Fruit fly (Drosophila melanogaster) whole organism, embryonic: Measurements from ENCODE around the gene Mybbp1A.
A peak's percentile ranks its signal among the peaks of the same experiment; 100 is the strongest.

ENCODE experiments used
- Atf-2 ChIP-seq: fragments of 200-800 bp; sonication (Bioruptor generic); optimal IDR thresholded peaks from 2 replicates; lab custom pipeline; 2016; ENCODE audit warnings: missing biosample characterization, missing genetic modification characterization
- B-H1 ChIP-seq: fragments of 200-800 bp; sonication (Bioruptor generic); IDR thresholded peaks from 3 replicates; pipeline ENCODE4 v1.3.6; 2022; ENCODE audit warnings: missing biosample characterization, missing genetic modification characterization
- Blimp-1 ChIP-seq: fragments of 200-800 bp; sonication (Bioruptor generic); optimal IDR thresholded peaks from 3 replicates; lab custom pipeline; 2018; ENCODE audit warnings: missing biosample characterization, missing genetic modification characterization, mild to moderate bottlenecking, moderate library complexity, missing genetic modification reagents
- CG1024 ChIP-seq: fragments of 200-800 bp; sonication (Bioruptor generic); IDR thresholded peaks from 2 replicates; pipeline ENCODE4 v1.3.6; 2022; ENCODE audit warnings: missing biosample characterization, missing genetic modification characterization
- CG10267 ChIP-seq: fragments of 200-800 bp; sonication (Bioruptor generic); optimal IDR thresholded peaks from 2 replicates; lab custom pipeline; 2018; ENCODE audit warnings: missing biosample characterization, mild to moderate bottlenecking, missing genetic modification characterization, moderate library complexity
- CG10979 ChIP-seq: fragments of 200-800 bp; sonication (Bioruptor generic); optimal IDR thresholded peaks from 2 replicates; lab custom pipeline; 2018; ENCODE audit warnings: missing biosample characterization, mild to moderate bottlenecking, missing genetic modification characterization, moderate library complexity
- CG11723 ChIP-seq: fragments of 200-800 bp; sonication (Bioruptor generic); optimal IDR thresholded peaks from 2 replicates; lab custom pipeline; 2017; ENCODE audit warnings: missing biosample characterization, mild to moderate bottlenecking, missing genetic modification characterization
- CG12391 ChIP-seq: fragments of 200-800 bp; sonication (Bioruptor generic); optimal IDR thresholded peaks from 3 replicates; lab custom pipeline; 2018; ENCODE audit warnings: missing biosample characterization, mild to moderate bottlenecking, missing genetic modification characterization, moderate library complexity
- CG12769 ChIP-seq: fragments of 200-800 bp; sonication (Bioruptor generic); optimal IDR thresholded peaks from 2 replicates; lab custom pipeline; 2019; ENCODE audit warnings: missing biosample characterization, mild to moderate bottlenecking, missing genetic modification characterization, moderate library complexity
- CG12942 ChIP-seq: fragments of 200-800 bp; sonication (Bioruptor generic); optimal IDR thresholded peaks from 3 replicates; lab custom pipeline; 2016; ENCODE audit warnings: missing biosample characterization, missing genetic modification characterization
- CG13296 ChIP-seq: fragments of 200-800 bp; sonication (Bioruptor generic); optimal IDR thresholded peaks from 3 replicates; lab custom pipeline; 2018; ENCODE audit warnings: missing biosample characterization, mild to moderate bottlenecking, missing genetic modification characterization
- CG13775 ChIP-seq: fragments of 200-800 bp; sonication (Bioruptor generic); optimal IDR thresholded peaks from 3 replicates; lab custom pipeline; 2017; ENCODE audit warnings: missing biosample characterization, mild to moderate bottlenecking, missing genetic modification characterization
- CG14667 ChIP-seq: fragments of 200-800 bp; sonication (Bioruptor generic); IDR thresholded peaks from 2 replicates; pipeline ENCODE4 v1.3.6; 2022; ENCODE audit warnings: missing biosample characterization, missing genetic modification characterization
- CG14965 ChIP-seq: fragments of 200-800 bp; sonication (Bioruptor generic); optimal IDR thresholded peaks from 2 replicates; lab custom pipeline; 2016; ENCODE audit warnings: missing biosample characterization, missing genetic modification characterization, borderline replicate concordance
- CG16815 ChIP-seq: fragments of 200-800 bp; sonication (Bioruptor generic); optimal IDR thresholded peaks from 3 replicates; lab custom pipeline; 2017; ENCODE audit warnings: missing biosample characterization, mild to moderate bottlenecking, missing genetic modification characterization
- CG17186 ChIP-seq: fragments of 200-800 bp; sonication (Bioruptor generic); optimal IDR thresholded peaks from 3 replicates; lab custom pipeline; 2017; ENCODE audit warnings: missing biosample characterization, missing genetic modification reagents, missing genetic modification characterization
- CG17361 ChIP-seq: fragments of 200-800 bp; sonication (Bioruptor generic); IDR thresholded peaks from 3 replicates; pipeline ENCODE4 v1.3.6; 2022; ENCODE audit warnings: missing biosample characterization, missing genetic modification characterization
- CG30020 ChIP-seq: fragments of 200-800 bp; optimal IDR thresholded peaks from 2 replicates; lab custom pipeline; 2019; ENCODE audit warnings: missing biosample characterization, mild to moderate bottlenecking, missing genetic modification characterization, moderate library complexity
- CG31441 ChIP-seq: fragments of 200-800 bp; sonication (Bioruptor generic); IDR thresholded peaks from 2 replicates; pipeline ENCODE4 v1.3.6; 2022; ENCODE audit warnings: missing biosample characterization, missing genetic modification characterization
- CG3281 ChIP-seq: fragments of 200-800 bp; sonication (Bioruptor generic); optimal IDR thresholded peaks from 3 replicates; lab custom pipeline; 2017; ENCODE audit warnings: missing biosample characterization, mild to moderate bottlenecking, missing genetic modification characterization
- CG3847 ChIP-seq: fragments of 200-800 bp; sonication (Bioruptor generic); IDR thresholded peaks from 2 replicates; pipeline ENCODE4 v1.3.6; 2022; ENCODE audit warnings: missing biosample characterization, missing genetic modification characterization
- CG4282 ChIP-seq: fragments of 200-800 bp; sonication (Bioruptor generic); optimal IDR thresholded peaks from 2 replicates; lab custom pipeline; 2016; ENCODE audit warnings: missing biosample characterization, missing genetic modification characterization
- CG6683 ChIP-seq: fragments of 200-800 bp; sonication (Bioruptor generic); optimal IDR thresholded peaks from 2 replicates; lab custom pipeline; 2017; ENCODE audit warnings: missing biosample characterization, mild to moderate bottlenecking, missing genetic modification characterization, missing genetic modification reagents
- CG8359 ChIP-seq: fragments of 200-800 bp; sonication (Bioruptor generic); optimal IDR thresholded peaks from 2 replicates; lab custom pipeline; 2017; ENCODE audit warnings: missing biosample characterization, mild to moderate bottlenecking, missing genetic modification characterization, borderline replicate concordance
- CG8924 ChIP-seq: fragments of 200-800 bp; optimal IDR thresholded peaks from 3 replicates; lab custom pipeline; 2019; ENCODE audit warnings: missing biosample characterization, mild to moderate bottlenecking, missing genetic modification characterization, moderate library complexity
- CG9932 ChIP-seq: fragments of 200-800 bp; sonication (Bioruptor generic); IDR thresholded peaks from 2 replicates; pipeline ENCODE4 v1.3.6; 2022; ENCODE audit warnings: missing biosample characterization, missing genetic modification characterization
- Dll ChIP-seq: fragments of 200-800 bp; sonication (Bioruptor generic); IDR thresholded peaks from 4 replicates; pipeline ENCODE4 v1.3.6; 2022; ENCODE audit warnings: missing biosample characterization, missing genetic modification characterization; ENCODE audit not compliant: partially characterized antibody
- Drgx ChIP-seq: fragments of 200-800 bp; sonication (Bioruptor generic); IDR thresholded peaks from 2 replicates; pipeline ENCODE4 v1.3.6; 2022; ENCODE audit warnings: missing biosample characterization, missing genetic modification characterization
- GATAe ChIP-seq: fragments of 200-800 bp; sonication (Bioruptor generic); conservative IDR thresholded peaks from 2 replicates; pipeline ENCODE4 v1.3.6; 2022; ENCODE audit warnings: missing biosample characterization, missing genetic modification characterization
- Hmx ChIP-seq: fragments of 200-800 bp; sonication (Bioruptor generic); optimal IDR thresholded peaks from 2 replicates; lab custom pipeline; 2016; ENCODE audit warnings: missing biosample characterization, missing genetic modification characterization
- MTF-1 ChIP-seq: fragments of 200-800 bp; sonication (Bioruptor generic); optimal IDR thresholded peaks from 2 replicates; lab custom pipeline; 2018; ENCODE audit warnings: missing biosample characterization, mild to moderate bottlenecking, missing genetic modification characterization, borderline replicate concordance
- NC2α ChIP-seq: fragments of 200-800 bp; sonication (Bioruptor generic); optimal IDR thresholded peaks from 2 replicates; lab custom pipeline; 2016; ENCODE audit warnings: missing biosample characterization, missing genetic modification characterization
- Nf-YC ChIP-seq: fragments of 200-800 bp; optimal IDR thresholded peaks from 3 replicates; lab custom pipeline; 2019; ENCODE audit warnings: missing biosample characterization, mild to moderate bottlenecking, missing genetic modification characterization, moderate library complexity
- Rfx ChIP-seq: fragments of 200-800 bp; sonication (Bioruptor generic); IDR thresholded peaks from 2 replicates; pipeline ENCODE4 v1.3.6; 2022; ENCODE audit warnings: missing biosample characterization, missing genetic modification characterization
- Side ChIP-seq: fragments of 200-800 bp; sonication (Bioruptor generic); optimal IDR thresholded peaks from 2 replicates; lab custom pipeline; 2016; ENCODE audit warnings: missing biosample characterization, missing genetic modification characterization
- Sin3A ChIP-seq: fragments of >200 bp; optimal IDR thresholded peaks from 2 replicates; lab custom pipeline; 2018
- Ssrp ChIP-seq: fragments of 200-800 bp; sonication (Bioruptor generic); optimal IDR thresholded peaks from 2 replicates; lab custom pipeline; 2018; ENCODE audit warnings: missing biosample characterization, mild to moderate bottlenecking, missing genetic modification characterization, moderate library complexity
- Xrp1 ChIP-seq: fragments of 200-800 bp; sonication (Bioruptor generic); IDR thresholded peaks from 2 replicates; pipeline ENCODE4 v1.3.6; 2022; ENCODE audit warnings: missing biosample characterization, missing genetic modification characterization
- abd-A ChIP-seq: fragments of 200-800 bp; sonication (Bioruptor generic); optimal IDR thresholded peaks from 3 replicates; lab custom pipeline; 2019; ENCODE audit warnings: missing biosample characterization, mild to moderate bottlenecking, missing genetic modification characterization, moderate library complexity
- aop ChIP-seq: fragments of 200-800 bp; sonication (Bioruptor generic); IDR thresholded peaks from 2 replicates; pipeline ENCODE4 v1.3.6; 2022; ENCODE audit warnings: missing biosample characterization, missing genetic modification characterization
- crp ChIP-seq, 2 experiments: fragments of 200-800 bp; sonication (Bioruptor generic); optimal IDR thresholded peaks; 2 replicates in 1 of 2; 3 replicates in 1 of 2; lab custom pipeline; 2017; ENCODE audit warnings: missing biosample characterization in 2 of 2, missing genetic modification characterization in 2 of 2, mild to moderate bottlenecking in 1 of 2, moderate library complexity in 1 of 2
- dysf ChIP-seq: fragments of 200-800 bp; sonication (Bioruptor generic); IDR thresholded peaks from 3 replicates; pipeline ENCODE4 v1.3.6; 2022; ENCODE audit warnings: missing biosample characterization, missing genetic modification characterization
- ems ChIP-seq: fragments of 200-800 bp; sonication (Bioruptor generic); optimal IDR thresholded peaks from 3 replicates; lab custom pipeline; 2016; ENCODE audit warnings: missing biosample characterization, missing genetic modification characterization
- fd3F ChIP-seq: fragments of 200-800 bp; sonication (Bioruptor generic); optimal IDR thresholded peaks from 2 replicates; lab custom pipeline; 2018; ENCODE audit warnings: missing biosample characterization, mild to moderate bottlenecking, missing genetic modification characterization, moderate library complexity
- grau ChIP-seq: fragments of 200-800 bp; optimal IDR thresholded peaks from 3 replicates; lab custom pipeline; 2019; ENCODE audit warnings: missing biosample characterization, mild to moderate bottlenecking, missing genetic modification characterization, moderate library complexity
- jigr1 ChIP-seq: fragments of 200-800 bp; sonication (Bioruptor generic); IDR thresholded peaks from 3 replicates; pipeline ENCODE4 v1.3.6; 2022; ENCODE audit warnings: missing biosample characterization, missing genetic modification characterization
- nmo ChIP-seq: fragments of 200-800 bp; sonication (Bioruptor generic); optimal IDR thresholded peaks from 2 replicates; lab custom pipeline; 2018; ENCODE audit warnings: missing biosample characterization, mild to moderate bottlenecking, missing genetic modification characterization, moderate library complexity
- shn ChIP-seq: fragments of 200-800 bp; sonication (Bioruptor generic); optimal IDR thresholded peaks from 3 replicates; lab custom pipeline; 2016; ENCODE audit warnings: missing biosample characterization, missing genetic modification characterization
- slp2 ChIP-seq: fragments of 200-800 bp; sonication (Bioruptor generic); optimal IDR thresholded peaks from 2 replicates; lab custom pipeline; 2016; ENCODE audit warnings: missing biosample characterization, missing genetic modification characterization
- ttk ChIP-seq: fragments of 200-800 bp; sonication (Bioruptor generic); IDR thresholded peaks from 2 replicates; pipeline ENCODE4 v2.1.2; 2022; ENCODE audit warnings: missing biosample characterization, missing genetic modification characterization
- tx ChIP-seq: fragments of 200-800 bp; sonication (Bioruptor generic); optimal IDR thresholded peaks from 2 replicates; lab custom pipeline; 2016; ENCODE audit warnings: missing biosample characterization, missing genetic modification characterization

Gene Mybbp1A

DNA sequence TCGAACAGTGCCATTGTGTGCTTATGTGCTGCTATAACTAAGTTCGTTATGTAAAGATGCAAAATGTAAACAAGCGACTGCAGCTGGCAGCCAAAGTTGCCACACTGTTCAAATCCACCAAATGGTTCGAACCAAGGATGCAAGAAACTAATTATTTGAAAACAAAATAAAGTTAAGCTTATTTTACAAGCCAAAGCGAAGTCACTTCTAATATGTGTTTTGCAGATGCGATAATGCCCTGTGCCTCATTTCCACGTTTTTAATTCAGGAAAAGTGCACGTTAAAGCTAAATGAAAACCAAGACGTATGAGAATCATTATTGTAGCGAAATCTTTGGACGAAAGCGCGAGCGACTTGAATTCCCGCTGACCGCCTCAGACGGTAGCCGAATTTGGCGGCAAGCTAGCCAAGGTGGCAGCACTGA, 8.4 kb upstream of the Mybbp1A start, which contains the start of the genes CG13365 and Vsp37A (continued):
- TF ChIP-seq CG11723 (GFP tag; lab: Kevin White, UChicago) = peak; percentile 34
- no peak for TF ChIP-seq CG16815 (GFP tag; lab: Kevin White, UChicago)
- TF ChIP-seq slp2 (GFP tag; lab: Kevin White, UChicago) = no peak
- TF ChIP-seq aop (GFP tag; lab: Robert Waterston, UW) = no peak
- TF ChIP-seq nmo = peak; percentile 60
- peak; percentile 18 for TF ChIP-seq CG10979 (tag; lab: Kevin White, UChicago)
- peak; percentile 30 for TF ChIP-seq Blimp-1 (GFP tag; lab: Kevin White, UChicago)
- TF ChIP-seq CG6683 (GFP tag; lab: Kevin White, UChicago) = no peak
- peak; percentile 58 for TF ChIP-seq CG30020 (tag; lab: Kevin White, UChicago)
- TF ChIP-seq CG31441 (GFP tag; lab: Robert Waterston, UW) = 0 out of 2 replicates have a peak, but pooled peaks have one; percentile 26
- TF ChIP-seq CG12942 (GFP tag; lab: Kevin White, UChicago) = peak; percentile 25
- peak; percentile 49; the same call in 2 of the 4 replicates for TF ChIP-seq Dll (GFP tag; lab: Robert Waterston, UW)
- peak; percentile 93 for TF ChIP-seq Sin3A
- TF ChIP-seq CG13775 (GFP tag; lab: Kevin White, UChicago) = peak; percentile 51
- no peak for TF ChIP-seq CG1024 (GFP tag; lab: Robert Waterston, UW)
- TF ChIP-seq crp (GFP tag; optimal IDR thresholded peaks at IDR 0.05; lab: Kevin White, UChicago) = peak; percentile 7 to 81
- 0 out of 2 replicates have a peak, but pooled peaks have one; percentile 27 for TF ChIP-seq Xrp1
- peak; percentile 28 for TF ChIP-seq tx (GFP tag; lab: Kevin White, UChicago)
- TF ChIP-seq Atf-2 (GFP tag; lab: Kevin White, UChicago) = peak; percentile 47
- TF ChIP-seq Nf-YC (tag; lab: Kevin White, UChicago) = peak; percentile 55
- TF ChIP-seq grau (tag; lab: Kevin White, UChicago) = peak; percentile 48
- 0 out of 3 replicates have a peak, but pooled peaks have one; percentile 16 for TF ChIP-seq jigr1 (GFP tag; lab: Robert Waterston, UW)
- TF ChIP-seq B-H1 (GFP tag; lab: Robert Waterston, UW) = no peak
- no peak for TF ChIP-seq NC2α (GFP tag; lab: Kevin White, UChicago)
- no peak; the same call in 2 of the 3 replicates for TF ChIP-seq dysf (GFP tag; lab: Robert Waterston, UW)
- peak; percentile 28 for TF ChIP-seq CG8924
- peak; percentile 71 for TF ChIP-seq CG17361 (GFP tag; lab: Robert Waterston, UW)
- peak; percentile 28 for TF ChIP-seq shn (GFP tag; lab: Kevin White, UChicago)
- TF ChIP-seq Rfx (GFP tag; lab: Robert Waterston, UW) = peak; percentile 39; the same call in 1 of the 2 replicates
- TF ChIP-seq Hmx (GFP tag; lab: Kevin White, UChicago) = no peak
- TF ChIP-seq CG12391 (tag; lab: Kevin White, UChicago) = peak; percentile 52
- no peak for TF ChIP-seq CG8359 (GFP tag; lab: Kevin White, UChicago)
- no peak for TF ChIP-seq CG14965
- peak; percentile 48 for TF ChIP-seq CG10267 (tag; lab: Kevin White, UChicago)
- peak; percentile 28 for TF ChIP-seq CG12769
- no peak for TF ChIP-seq Drgx
- TF ChIP-seq fd3F (GFP tag; lab: Kevin White, UChicago) = no peak
- TF ChIP-seq Ssrp (tag; lab: Kevin White, UChicago) = no peak
- no peak for TF ChIP-seq GATAe (GFP tag; lab: Robert Waterston, UW)
- peak; percentile 27 for TF ChIP-seq CG3281
- peak; percentile 48 for TF ChIP-seq Side (GFP tag; lab: Kevin White, UChicago)
- TF ChIP-seq CG14667 (GFP tag; lab: Robert Waterston, UW) = no peak
- peak; percentile 49 for TF ChIP-seq CG4282 (GFP tag; lab: Kevin White, UChicago)
- no peak for TF ChIP-seq ttk (GFP tag; lab: Robert Waterston, UW)
- TF ChIP-seq CG3847 (GFP tag; lab: Robert Waterston, UW) = peak; percentile 65
- TF ChIP-seq abd-A (tag; lab: Kevin White, UChicago) = no peak
- TF ChIP-seq CG17186 (GFP tag; lab: Kevin White, UChicago) = peak; percentile 57
- peak; percentile 59 for TF ChIP-seq CG13296 (GFP tag; lab: Kevin White, UChicago)
- TF ChIP-seq ems (GFP tag; lab: Kevin White, UChicago) = peak; percentile 17
- peak; percentile 47 for TF ChIP-seq CG9932 (GFP tag; lab: Robert Waterston, UW)
- TF ChIP-seq MTF-1 (GFP tag; lab: Kevin White, UChicago) = no peak
